Fruit fly (Drosophila melanogaster) whole organism, prepupa: ENCODE results near the gene CG42752.

Experiments used
- Blimp-1 ChIP-seq: fragments of 200-800 bp; sonication (Bioruptor generic); optimal IDR thresholded peaks from 3 replicates; lab custom pipeline; 2017; ENCODE audit warnings: missing biosample characterization, missing genetic modification characterization, mild to moderate bottlenecking, moderate library complexity, missing genetic modification reagents
- CG10631 ChIP-seq: fragments of 200-800 bp; sonication (Bioruptor generic); optimal IDR thresholded peaks from 2 replicates; lab custom pipeline; 2016; ENCODE audit warnings: missing biosample characterization, missing genetic modification characterization
- CG10669 ChIP-seq: fragments of 200-800 bp; sonication (Bioruptor generic); optimal IDR thresholded peaks from 3 replicates; lab custom pipeline; 2018; ENCODE audit warnings: missing biosample characterization, mild to moderate bottlenecking, missing genetic modification characterization, moderate library complexity
- CG11294 ChIP-seq: fragments of 200-800 bp; sonication (Bioruptor generic); IDR thresholded peaks from 2 replicates; pipeline ENCODE4 v1.3.6; 2022; ENCODE audit warnings: missing biosample characterization, missing genetic modification characterization
- CG11762 ChIP-seq: fragments of 200-800 bp; sonication (Bioruptor generic); optimal IDR thresholded peaks from 3 replicates; lab custom pipeline; 2016; ENCODE audit warnings: missing biosample characterization, missing genetic modification characterization; ENCODE audit not compliant: insufficient read depth
- CG15336 ChIP-seq: fragments of 200-800 bp; sonication (Bioruptor generic); IDR thresholded peaks from 2 replicates; pipeline ENCODE4 v1.3.6; 2022; ENCODE audit warnings: missing biosample characterization, missing genetic modification characterization
- CG1621 ChIP-seq: fragments of 200-800 bp; sonication (Bioruptor generic); optimal IDR thresholded peaks from 3 replicates; lab custom pipeline; 2018; ENCODE audit warnings: missing biosample characterization, mild to moderate bottlenecking, missing genetic modification characterization
- CG3032 ChIP-seq: fragments of 200-800 bp; optimal IDR thresholded peaks from 2 replicates; lab custom pipeline; 2019; ENCODE audit warnings: missing biosample characterization, mild to moderate bottlenecking, missing genetic modification characterization, moderate library complexity
- CG31627 ChIP-seq: fragments of 200-800 bp; sonication (Bioruptor generic); optimal IDR thresholded peaks from 3 replicates; lab custom pipeline; 2016; ENCODE audit warnings: missing biosample characterization, missing genetic modification characterization
- CG32006 ChIP-seq: fragments of 200-800 bp; sonication (Bioruptor generic); optimal IDR thresholded peaks from 3 replicates; lab custom pipeline; 2017; ENCODE audit warnings: missing biosample characterization, mild to moderate bottlenecking, missing genetic modification characterization
- CG34406 ChIP-seq: fragments of 200-800 bp; sonication (Bioruptor generic); optimal IDR thresholded peaks from 3 replicates; lab custom pipeline; 2016; ENCODE audit warnings: missing biosample characterization, missing genetic modification characterization
- CG3919 ChIP-seq: fragments of 200-800 bp; sonication (Bioruptor generic); optimal IDR thresholded peaks from 3 replicates; lab custom pipeline; 2016; ENCODE audit warnings: missing biosample characterization, missing genetic modification characterization
- CG4318 ChIP-seq: fragments of 200-800 bp; sonication (Bioruptor generic); optimal IDR thresholded peaks from 3 replicates; lab custom pipeline; 2017; ENCODE audit warnings: missing biosample characterization, mild to moderate bottlenecking, missing genetic modification characterization
- CG6163 ChIP-seq: fragments of 200-800 bp; sonication (Bioruptor generic); IDR thresholded peaks from 3 replicates; pipeline ENCODE4 v1.3.6; 2022; ENCODE audit warnings: missing biosample characterization, missing genetic modification characterization
- CG6792 ChIP-seq: fragments of 200-800 bp; sonication (Bioruptor generic); optimal IDR thresholded peaks from 3 replicates; lab custom pipeline; 2016; ENCODE audit warnings: missing biosample characterization, missing genetic modification characterization
- CG6808 ChIP-seq: fragments of 200-800 bp; sonication (Bioruptor generic); optimal IDR thresholded peaks from 3 replicates; lab custom pipeline; 2017; ENCODE audit warnings: missing biosample characterization, missing genetic modification characterization, mild to moderate bottlenecking, moderate library complexity, missing genetic modification reagents
- CG6854 ChIP-seq: fragments of 200-800 bp; sonication (Bioruptor generic); optimal IDR thresholded peaks from 2 replicates; lab custom pipeline; 2017; ENCODE audit warnings: missing biosample characterization, mild to moderate bottlenecking, missing genetic modification characterization
- CG7368 ChIP-seq: fragments of 200-800 bp; sonication (Bioruptor generic); optimal IDR thresholded peaks from 3 replicates; lab custom pipeline; 2016; ENCODE audit warnings: missing biosample characterization, missing genetic modification characterization
- CG8119 ChIP-seq: fragments of 200-800 bp; sonication (Bioruptor generic); IDR thresholded peaks from 3 replicates; pipeline ENCODE4 v1.3.6; 2022; ENCODE audit warnings: missing biosample characterization, missing genetic modification characterization
- CG8319 ChIP-seq: fragments of 200-800 bp; sonication (Bioruptor generic); optimal IDR thresholded peaks from 3 replicates; lab custom pipeline; 2016; ENCODE audit warnings: missing biosample characterization, missing genetic modification characterization
- CG8632 ChIP-seq: fragments of 200-800 bp; sonication (Bioruptor generic); optimal IDR thresholded peaks from 3 replicates; lab custom pipeline; 2016; ENCODE audit warnings: missing biosample characterization, missing genetic modification characterization
- CG9139 ChIP-seq: fragments of 200-800 bp; sonication (Bioruptor generic); optimal IDR thresholded peaks from 3 replicates; lab custom pipeline; 2017; ENCODE audit warnings: missing biosample characterization, mild to moderate bottlenecking, missing genetic modification characterization
- Eip75B ChIP-seq: fragments of 200-800 bp; sonication (Bioruptor generic); optimal IDR thresholded peaks from 3 replicates; lab custom pipeline; 2016; ENCODE audit warnings: missing biosample characterization, missing genetic modification characterization
- Eip78C ChIP-seq: fragments of 200-800 bp; sonication (Bioruptor generic); peaks from one replicate; lab custom pipeline; 2016; ENCODE audit warnings: missing biosample characterization, missing genetic modification characterization
- Eip93F ChIP-seq: fragments of 200-800 bp; sonication (Bioruptor generic); optimal IDR thresholded peaks from 2 replicates; lab custom pipeline; 2016; ENCODE audit warnings: missing biosample characterization, mild to moderate bottlenecking, missing genetic modification characterization
- Ets96B ChIP-seq: fragments of 200-800 bp; optimal IDR thresholded peaks from 2 replicates; lab custom pipeline; 2019; ENCODE audit warnings: missing biosample characterization, mild to moderate bottlenecking, missing genetic modification characterization, moderate library complexity
- Gug ChIP-seq: fragments of 200-800 bp; sonication (Bioruptor generic); IDR thresholded peaks from 2 replicates; pipeline ENCODE4 v1.3.6; 2022; ENCODE audit warnings: missing biosample characterization, missing genetic modification characterization
- Hr38 ChIP-seq: sonication (Bioruptor generic); optimal IDR thresholded peaks from 2 replicates; lab custom pipeline; 2016; ENCODE audit warnings: missing biosample characterization, missing genetic modification characterization
- Hr39 ChIP-seq: fragments of 200-800 bp; sonication (Bioruptor generic); optimal IDR thresholded peaks from 2 replicates; lab custom pipeline; 2016; ENCODE audit warnings: missing biosample characterization, missing genetic modification characterization
- Hr4 ChIP-seq: fragments of 200-800 bp; sonication (Bioruptor generic); optimal IDR thresholded peaks from 3 replicates; lab custom pipeline; 2016; ENCODE audit warnings: missing biosample characterization, missing genetic modification characterization
- Lpt ChIP-seq: fragments of 200-800 bp; sonication (Bioruptor generic); optimal IDR thresholded peaks from 3 replicates; lab custom pipeline; 2016; ENCODE audit warnings: missing biosample characterization, missing genetic modification characterization
- Met ChIP-seq: fragments of 200-800 bp; sonication (Bioruptor generic); optimal IDR thresholded peaks from 3 replicates; lab custom pipeline; 2016; ENCODE audit warnings: missing biosample characterization, missing genetic modification characterization
- OdsH ChIP-seq: fragments of 200-800 bp; sonication (Bioruptor generic); optimal IDR thresholded peaks from 3 replicates; lab custom pipeline; 2016; ENCODE audit warnings: missing biosample characterization, missing genetic modification characterization
- Smox ChIP-seq: fragments of 200-800 bp; sonication (Bioruptor generic); optimal IDR thresholded peaks from 3 replicates; lab custom pipeline; 2016; ENCODE audit warnings: missing biosample characterization, missing genetic modification characterization
- Sox102F ChIP-seq: fragments of 200-800 bp; sonication (Bioruptor generic); optimal IDR thresholded peaks from 2 replicates; lab custom pipeline; 2016; ENCODE audit warnings: missing biosample characterization, mild to moderate bottlenecking, missing genetic modification characterization
- Sox14 ChIP-seq: fragments of 200-800 bp; sonication (Bioruptor generic); optimal IDR thresholded peaks from 3 replicates; lab custom pipeline; 2016; ENCODE audit warnings: missing biosample characterization, missing genetic modification characterization
- achi ChIP-seq: fragments of 200-800 bp; sonication (Bioruptor generic); optimal IDR thresholded peaks from 3 replicates; lab custom pipeline; 2016; ENCODE audit warnings: missing biosample characterization, missing genetic modification characterization
- acj6 ChIP-seq: fragments of 200-800 bp; sonication (Bioruptor generic); optimal IDR thresholded peaks from 3 replicates; lab custom pipeline; 2016; ENCODE audit warnings: missing biosample characterization, missing genetic modification characterization
- cyc ChIP-seq: fragments of 200-800 bp; sonication (Bioruptor generic); optimal IDR thresholded peaks from 3 replicates; lab custom pipeline; 2016; ENCODE audit warnings: missing biosample characterization, missing genetic modification characterization
- eg ChIP-seq: fragments of 200-800 bp; sonication (Bioruptor generic); IDR thresholded peaks from 3 replicates; pipeline ENCODE4 v1.3.6; 2022; ENCODE audit warnings: missing biosample characterization, missing genetic modification characterization
- esn ChIP-seq: fragments of 200-800 bp; sonication (Bioruptor generic); optimal IDR thresholded peaks from 2 replicates; lab custom pipeline; 2016; ENCODE audit warnings: missing biosample characterization, mild to moderate bottlenecking, missing genetic modification characterization, moderate library complexity
- fd59A ChIP-seq: fragments of 200-800 bp; sonication (Bioruptor generic); optimal IDR thresholded peaks from 2 replicates; lab custom pipeline; 2017; ENCODE audit warnings: missing biosample characterization, mild to moderate bottlenecking, missing genetic modification characterization, missing genetic modification reagents
- fd85E ChIP-seq: fragments of 200-800 bp; sonication (Bioruptor generic); optimal IDR thresholded peaks from 3 replicates; lab custom pipeline; 2016; ENCODE audit warnings: missing biosample characterization, missing genetic modification characterization
- fkh ChIP-seq: fragments of 200-800 bp; sonication (Bioruptor generic); optimal IDR thresholded peaks from 3 replicates; lab custom pipeline; 2017; ENCODE audit warnings: missing biosample characterization, mild to moderate bottlenecking, missing genetic modification characterization, moderate library complexity
- lz ChIP-seq: fragments of 200-800 bp; sonication (Bioruptor generic); optimal IDR thresholded peaks from 3 replicates; lab custom pipeline; 2016; ENCODE audit warnings: missing biosample characterization, missing genetic modification characterization
- net ChIP-seq: fragments of 200-800 bp; sonication (Bioruptor generic); optimal IDR thresholded peaks from 3 replicates; lab custom pipeline; 2016; ENCODE audit warnings: missing biosample characterization, missing genetic modification characterization
- spab ChIP-seq: fragments of 200-800 bp; sonication (Bioruptor generic); optimal IDR thresholded peaks from 2 replicates; lab custom pipeline; 2017; ENCODE audit warnings: missing biosample characterization, mild to moderate bottlenecking, missing genetic modification characterization, missing genetic modification reagents
- ss ChIP-seq, 2 experiments: fragments of 200-800 bp; sonication (Bioruptor generic); optimal IDR thresholded peaks; 2 replicates in 1 of 2; 3 replicates in 1 of 2; lab custom pipeline; 2017 to 2018; ENCODE audit warnings: mild to moderate bottlenecking in 2 of 2, missing biosample characterization in 2 of 2, missing genetic modification characterization in 2 of 2, moderate library complexity in 1 of 2
- svp ChIP-seq: fragments of 200-800 bp; sonication (Bioruptor generic); peaks from one replicate; lab custom pipeline; 2016; ENCODE audit warnings: missing biosample characterization, missing genetic modification characterization
- topi ChIP-seq: fragments of 200-800 bp; sonication (Bioruptor generic); optimal IDR thresholded peaks from 3 replicates; lab custom pipeline; 2016; ENCODE audit warnings: missing biosample characterization, missing genetic modification characterization
- vri ChIP-seq: fragments of 200-800 bp; sonication (Bioruptor generic); optimal IDR thresholded peaks from 3 replicates; lab custom pipeline; 2016; ENCODE audit warnings: missing biosample characterization, mild to moderate bottlenecking, missing genetic modification characterization

CG42752 gene

DNA sequence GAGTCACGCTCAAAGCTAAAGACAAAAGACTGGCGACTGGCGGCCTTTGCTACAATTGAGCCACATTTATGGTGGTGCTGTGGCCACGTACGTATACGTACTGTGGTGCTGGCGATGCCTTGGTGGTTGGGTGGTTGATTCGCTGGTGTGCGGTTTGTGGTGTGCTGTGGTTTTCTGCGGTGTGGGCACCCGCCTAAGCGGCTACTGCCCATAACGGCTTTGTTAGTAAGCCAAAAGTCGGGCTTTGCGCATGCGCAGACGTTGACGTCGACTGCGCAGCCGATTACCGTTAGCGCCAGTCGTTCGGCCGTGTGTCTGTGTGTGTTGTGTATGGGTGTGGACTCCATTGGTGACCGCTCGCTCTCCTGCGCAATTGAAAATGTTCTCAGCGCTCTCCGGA is 13.3 kb upstream of the CG42752 start:
- TF ChIP-seq CG34406 (GFP tag; lab: Kevin White, UChicago) (no peak), Eip93F (GFP tag; lab: Kevin White, UChicago) (no peak), spab (no peak), Blimp-1 (GFP tag; lab: Kevin White, UChicago) (no peak)

DNA sequence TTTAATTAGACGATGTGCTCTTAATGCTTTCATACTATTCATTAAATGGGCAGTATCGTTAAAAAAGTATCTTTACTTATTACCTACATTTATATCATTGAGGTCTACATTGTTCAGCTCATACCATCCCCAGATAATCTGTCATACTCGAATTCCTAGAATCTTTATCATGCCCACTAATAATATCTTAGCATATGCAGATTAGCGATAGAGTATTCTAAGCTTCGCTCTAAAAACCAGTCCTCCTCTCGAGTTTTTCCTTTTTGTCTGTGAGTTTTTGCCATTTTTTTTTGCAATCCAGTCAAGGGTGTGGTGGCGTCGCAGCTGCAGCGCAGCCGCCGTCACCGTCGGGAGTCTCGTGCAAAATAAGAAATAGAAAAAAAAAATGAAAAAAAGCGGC is 12.9 kb upstream of the CG42752 start:
- no peak for TF ChIP-seq CG9139 (GFP tag; lab: Kevin White, UChicago)
- TF ChIP-seq CG31627, result no peak
- peak; percentile 49 for TF ChIP-seq Lpt (GFP tag; lab: Kevin White, UChicago)
- TF ChIP-seq CG10669, result no peak
- peak; percentile 73 for TF ChIP-seq Eip78C (GFP tag; lab: Kevin White, UChicago)
- peak in 1 of 2 experiments; percentile 14 for TF ChIP-seq ss (GFP tag; optimal IDR thresholded peaks at IDR 0.05; lab: Kevin White, UChicago)
- TF ChIP-seq CG8632, result no peak
- no peak for TF ChIP-seq svp (GFP tag; lab: Kevin White, UChicago)
- TF ChIP-seq CG6808 (GFP tag; lab: Kevin White, UChicago), result no peak
- no peak for TF ChIP-seq fkh (GFP tag; lab: Kevin White, UChicago)
- TF ChIP-seq CG8319 (GFP tag; lab: Kevin White, UChicago), result no peak
- TF ChIP-seq Ets96B (tag; lab: Kevin White, UChicago), result no peak
- no peak for TF ChIP-seq Hr39 (GFP tag; lab: Kevin White, UChicago)
- TF ChIP-seq lz (GFP tag; lab: Kevin White, UChicago), result no peak
- TF ChIP-seq Eip75B (GFP tag; lab: Kevin White, UChicago), result peak; percentile 3
- TF ChIP-seq Sox102F (GFP tag; lab: Kevin White, UChicago), result no peak
- peak; percentile 11 for TF ChIP-seq net
- peak; percentile 45 for TF ChIP-seq CG4318 (GFP tag; lab: Kevin White, UChicago)
- TF ChIP-seq CG10631 (GFP tag; lab: Kevin White, UChicago), result peak; percentile 35
- TF ChIP-seq CG11762 (GFP tag; lab: Kevin White, UChicago), result peak; percentile 23
- peak; percentile 80 for TF ChIP-seq eg (GFP tag; lab: Robert Waterston, UW)
- TF ChIP-seq CG15336 (GFP tag; lab: Robert Waterston, UW), result peak; percentile 63
- TF ChIP-seq cyc (GFP tag; lab: Kevin White, UChicago), result no peak
- TF ChIP-seq Sox14 (GFP tag; lab: Kevin White, UChicago), result peak; percentile 22
- no peak for TF ChIP-seq CG11294 (GFP tag; lab: Robert Waterston, UW)
- TF ChIP-seq topi, result no peak
- TF ChIP-seq acj6 (GFP tag; lab: Kevin White, UChicago), result no peak
- TF ChIP-seq esn (GFP tag; lab: Kevin White, UChicago), result no peak
- no peak for TF ChIP-seq vri (GFP tag; lab: Kevin White, UChicago)
- TF ChIP-seq Met (GFP tag; lab: Kevin White, UChicago), result no peak
- TF ChIP-seq CG6163 (GFP tag; lab: Robert Waterston, UW), result peak; percentile 56; the same call in 2 of the 3 replicates
- no peak for TF ChIP-seq CG6854 (GFP tag; lab: Kevin White, UChicago)
- TF ChIP-seq fd59A, result no peak
- TF ChIP-seq CG3919 (GFP tag; lab: Kevin White, UChicago), result peak; percentile 3
- TF ChIP-seq CG32006 (GFP tag; lab: Kevin White, UChicago), result peak; percentile 84
- TF ChIP-seq Hr4 (GFP tag; lab: Kevin White, UChicago), result peak; percentile 49
- no peak for TF ChIP-seq CG1621 (tag; lab: Kevin White, UChicago)
- TF ChIP-seq OdsH (GFP tag; lab: Kevin White, UChicago), result peak; percentile 30
- TF ChIP-seq CG34406 (GFP tag; lab: Kevin White, UChicago), result no peak
- TF ChIP-seq Smox (GFP tag; lab: Kevin White, UChicago), result no peak
- peak; percentile 38; the same call in 2 of the 3 replicates for TF ChIP-seq CG8119 (GFP tag; lab: Robert Waterston, UW)
- TF ChIP-seq CG7368 (GFP tag; lab: Kevin White, UChicago), result no peak
- no peak for TF ChIP-seq CG3032 (tag; lab: Kevin White, UChicago)
- TF ChIP-seq achi (GFP tag; lab: Kevin White, UChicago), result peak; percentile 38
- TF ChIP-seq fd85E (GFP tag; lab: Kevin White, UChicago), result no peak
- no peak for TF ChIP-seq Gug (GFP tag; lab: Robert Waterston, UW)
- TF ChIP-seq CG6792 (GFP tag; lab: Kevin White, UChicago), result no peak
- no peak for TF ChIP-seq Hr38 (GFP tag; lab: Kevin White, UChicago)
